Fruit fly (Drosophila melanogaster) whole organism, prepupa: ENCODE data around the gene TwdlW.

Experiments used
- Blimp-1 ChIP-seq: fragments of 200-800 bp; sonication (Bioruptor generic); optimal IDR thresholded peaks from 3 replicates; lab custom pipeline; 2017; ENCODE audit warnings: missing biosample characterization, missing genetic modification characterization, mild to moderate bottlenecking, moderate library complexity, missing genetic modification reagents
- CG10631 ChIP-seq: fragments of 200-800 bp; sonication (Bioruptor generic); optimal IDR thresholded peaks from 2 replicates; lab custom pipeline; 2016; ENCODE audit warnings: missing biosample characterization, missing genetic modification characterization
- CG10669 ChIP-seq: fragments of 200-800 bp; sonication (Bioruptor generic); optimal IDR thresholded peaks from 3 replicates; lab custom pipeline; 2018; ENCODE audit warnings: missing biosample characterization, mild to moderate bottlenecking, missing genetic modification characterization, moderate library complexity
- CG11762 ChIP-seq: fragments of 200-800 bp; sonication (Bioruptor generic); optimal IDR thresholded peaks from 3 replicates; lab custom pipeline; 2016; ENCODE audit warnings: missing biosample characterization, missing genetic modification characterization; ENCODE audit not compliant: insufficient read depth
- CG11902 ChIP-seq: fragments of 200-800 bp; sonication (Bioruptor generic); optimal IDR thresholded peaks from 3 replicates; lab custom pipeline; 2016; ENCODE audit warnings: missing biosample characterization, missing genetic modification characterization
- CG15336 ChIP-seq: fragments of 200-800 bp; sonication (Bioruptor generic); IDR thresholded peaks from 2 replicates; pipeline ENCODE4 v1.3.6; 2022; ENCODE audit warnings: missing biosample characterization, missing genetic modification characterization
- CG1621 ChIP-seq: fragments of 200-800 bp; sonication (Bioruptor generic); optimal IDR thresholded peaks from 3 replicates; lab custom pipeline; 2018; ENCODE audit warnings: missing biosample characterization, mild to moderate bottlenecking, missing genetic modification characterization
- CG16779 ChIP-seq: fragments of 200-800 bp; sonication (Bioruptor generic); optimal IDR thresholded peaks from 3 replicates; lab custom pipeline; 2017; ENCODE audit warnings: missing biosample characterization, mild to moderate bottlenecking, missing genetic modification characterization
- CG3032 ChIP-seq: fragments of 200-800 bp; optimal IDR thresholded peaks from 2 replicates; lab custom pipeline; 2019; ENCODE audit warnings: missing biosample characterization, mild to moderate bottlenecking, missing genetic modification characterization, moderate library complexity
- CG31627 ChIP-seq: fragments of 200-800 bp; sonication (Bioruptor generic); optimal IDR thresholded peaks from 3 replicates; lab custom pipeline; 2016; ENCODE audit warnings: missing biosample characterization, missing genetic modification characterization
- CG32006 ChIP-seq: fragments of 200-800 bp; sonication (Bioruptor generic); optimal IDR thresholded peaks from 3 replicates; lab custom pipeline; 2017; ENCODE audit warnings: missing biosample characterization, mild to moderate bottlenecking, missing genetic modification characterization
- CG34406 ChIP-seq: fragments of 200-800 bp; sonication (Bioruptor generic); optimal IDR thresholded peaks from 3 replicates; lab custom pipeline; 2016; ENCODE audit warnings: missing biosample characterization, missing genetic modification characterization
- CG3919 ChIP-seq: fragments of 200-800 bp; sonication (Bioruptor generic); optimal IDR thresholded peaks from 3 replicates; lab custom pipeline; 2016; ENCODE audit warnings: missing biosample characterization, missing genetic modification characterization
- CG4318 ChIP-seq: fragments of 200-800 bp; sonication (Bioruptor generic); optimal IDR thresholded peaks from 3 replicates; lab custom pipeline; 2017; ENCODE audit warnings: missing biosample characterization, mild to moderate bottlenecking, missing genetic modification characterization
- CG6163 ChIP-seq: fragments of 200-800 bp; sonication (Bioruptor generic); IDR thresholded peaks from 3 replicates; pipeline ENCODE4 v1.3.6; 2022; ENCODE audit warnings: missing biosample characterization, missing genetic modification characterization
- CG6276 ChIP-seq: fragments of 200-800 bp; sonication (Bioruptor generic); optimal IDR thresholded peaks from 2 replicates; lab custom pipeline; 2017; ENCODE audit warnings: missing biosample characterization, mild to moderate bottlenecking, missing genetic modification characterization
- CG6808 ChIP-seq: fragments of 200-800 bp; sonication (Bioruptor generic); optimal IDR thresholded peaks from 3 replicates; lab custom pipeline; 2017; ENCODE audit warnings: missing biosample characterization, missing genetic modification characterization, mild to moderate bottlenecking, moderate library complexity, missing genetic modification reagents
- CG6854 ChIP-seq: fragments of 200-800 bp; sonication (Bioruptor generic); optimal IDR thresholded peaks from 2 replicates; lab custom pipeline; 2017; ENCODE audit warnings: missing biosample characterization, mild to moderate bottlenecking, missing genetic modification characterization
- CG7368 ChIP-seq: fragments of 200-800 bp; sonication (Bioruptor generic); optimal IDR thresholded peaks from 3 replicates; lab custom pipeline; 2016; ENCODE audit warnings: missing biosample characterization, missing genetic modification characterization
- CG8319 ChIP-seq: fragments of 200-800 bp; sonication (Bioruptor generic); optimal IDR thresholded peaks from 3 replicates; lab custom pipeline; 2016; ENCODE audit warnings: missing biosample characterization, missing genetic modification characterization
- CG8632 ChIP-seq: fragments of 200-800 bp; sonication (Bioruptor generic); optimal IDR thresholded peaks from 3 replicates; lab custom pipeline; 2016; ENCODE audit warnings: missing biosample characterization, missing genetic modification characterization
- Eip75B ChIP-seq: fragments of 200-800 bp; sonication (Bioruptor generic); optimal IDR thresholded peaks from 3 replicates; lab custom pipeline; 2016; ENCODE audit warnings: missing biosample characterization, missing genetic modification characterization
- Ets21C ChIP-seq: fragments of 200-800 bp; sonication (Bioruptor generic); optimal IDR thresholded peaks from 3 replicates; lab custom pipeline; 2016; ENCODE audit warnings: missing biosample characterization, missing genetic modification characterization
- Ets96B ChIP-seq: fragments of 200-800 bp; optimal IDR thresholded peaks from 2 replicates; lab custom pipeline; 2019; ENCODE audit warnings: missing biosample characterization, mild to moderate bottlenecking, missing genetic modification characterization, moderate library complexity
- Gug ChIP-seq: fragments of 200-800 bp; sonication (Bioruptor generic); IDR thresholded peaks from 2 replicates; pipeline ENCODE4 v1.3.6; 2022; ENCODE audit warnings: missing biosample characterization, missing genetic modification characterization
- Hr39 ChIP-seq: fragments of 200-800 bp; sonication (Bioruptor generic); optimal IDR thresholded peaks from 2 replicates; lab custom pipeline; 2016; ENCODE audit warnings: missing biosample characterization, missing genetic modification characterization
- Hr4 ChIP-seq: fragments of 200-800 bp; sonication (Bioruptor generic); optimal IDR thresholded peaks from 3 replicates; lab custom pipeline; 2016; ENCODE audit warnings: missing biosample characterization, missing genetic modification characterization
- Lpt ChIP-seq: fragments of 200-800 bp; sonication (Bioruptor generic); optimal IDR thresholded peaks from 3 replicates; lab custom pipeline; 2016; ENCODE audit warnings: missing biosample characterization, missing genetic modification characterization
- Met ChIP-seq: fragments of 200-800 bp; sonication (Bioruptor generic); optimal IDR thresholded peaks from 3 replicates; lab custom pipeline; 2016; ENCODE audit warnings: missing biosample characterization, missing genetic modification characterization
- OdsH ChIP-seq: fragments of 200-800 bp; sonication (Bioruptor generic); optimal IDR thresholded peaks from 3 replicates; lab custom pipeline; 2016; ENCODE audit warnings: missing biosample characterization, missing genetic modification characterization
- Sox15 ChIP-seq: fragments of 200-800 bp; sonication (Bioruptor generic); optimal IDR thresholded peaks from 3 replicates; lab custom pipeline; 2016; ENCODE audit warnings: missing biosample characterization, missing genetic modification characterization
- achi ChIP-seq: fragments of 200-800 bp; sonication (Bioruptor generic); optimal IDR thresholded peaks from 3 replicates; lab custom pipeline; 2016; ENCODE audit warnings: missing biosample characterization, missing genetic modification characterization
- cyc ChIP-seq: fragments of 200-800 bp; sonication (Bioruptor generic); optimal IDR thresholded peaks from 3 replicates; lab custom pipeline; 2016; ENCODE audit warnings: missing biosample characterization, missing genetic modification characterization
- dac ChIP-seq: fragments of 200-800 bp; sonication (Bioruptor generic); optimal IDR thresholded peaks from 2 replicates; lab custom pipeline; 2017; ENCODE audit warnings: missing biosample characterization, mild to moderate bottlenecking, missing genetic modification characterization
- dsx ChIP-seq: fragments of 200-800 bp; optimal IDR thresholded peaks from 3 replicates; lab custom pipeline; 2019; ENCODE audit warnings: missing biosample characterization, mild to moderate bottlenecking, missing genetic modification characterization, moderate library complexity; ENCODE audit not compliant: poor library complexity, severe bottlenecking
- eg ChIP-seq: fragments of 200-800 bp; sonication (Bioruptor generic); IDR thresholded peaks from 3 replicates; pipeline ENCODE4 v1.3.6; 2022; ENCODE audit warnings: missing biosample characterization, missing genetic modification characterization
- esn ChIP-seq: fragments of 200-800 bp; sonication (Bioruptor generic); optimal IDR thresholded peaks from 2 replicates; lab custom pipeline; 2016; ENCODE audit warnings: missing biosample characterization, mild to moderate bottlenecking, missing genetic modification characterization, moderate library complexity
- fd59A ChIP-seq: fragments of 200-800 bp; sonication (Bioruptor generic); optimal IDR thresholded peaks from 2 replicates; lab custom pipeline; 2017; ENCODE audit warnings: missing biosample characterization, mild to moderate bottlenecking, missing genetic modification characterization, missing genetic modification reagents
- lz ChIP-seq: fragments of 200-800 bp; sonication (Bioruptor generic); optimal IDR thresholded peaks from 3 replicates; lab custom pipeline; 2016; ENCODE audit warnings: missing biosample characterization, missing genetic modification characterization
- salr ChIP-seq, 2 experiments: fragments of 200-800 bp; sonication (Bioruptor generic); optimal IDR thresholded peaks; 3 replicates each; lab custom pipeline; 2016 to 2018; ENCODE audit warnings: missing biosample characterization in 2 of 2, missing genetic modification characterization in 2 of 2, mild to moderate bottlenecking in 1 of 2
- svp ChIP-seq: fragments of 200-800 bp; sonication (Bioruptor generic); peaks from one replicate; lab custom pipeline; 2016; ENCODE audit warnings: missing biosample characterization, missing genetic modification characterization
- topi ChIP-seq: fragments of 200-800 bp; sonication (Bioruptor generic); optimal IDR thresholded peaks from 3 replicates; lab custom pipeline; 2016; ENCODE audit warnings: missing biosample characterization, missing genetic modification characterization
- vri ChIP-seq: fragments of 200-800 bp; sonication (Bioruptor generic); optimal IDR thresholded peaks from 3 replicates; lab custom pipeline; 2016; ENCODE audit warnings: missing biosample characterization, mild to moderate bottlenecking, missing genetic modification characterization

TwdlW gene

DNA sequence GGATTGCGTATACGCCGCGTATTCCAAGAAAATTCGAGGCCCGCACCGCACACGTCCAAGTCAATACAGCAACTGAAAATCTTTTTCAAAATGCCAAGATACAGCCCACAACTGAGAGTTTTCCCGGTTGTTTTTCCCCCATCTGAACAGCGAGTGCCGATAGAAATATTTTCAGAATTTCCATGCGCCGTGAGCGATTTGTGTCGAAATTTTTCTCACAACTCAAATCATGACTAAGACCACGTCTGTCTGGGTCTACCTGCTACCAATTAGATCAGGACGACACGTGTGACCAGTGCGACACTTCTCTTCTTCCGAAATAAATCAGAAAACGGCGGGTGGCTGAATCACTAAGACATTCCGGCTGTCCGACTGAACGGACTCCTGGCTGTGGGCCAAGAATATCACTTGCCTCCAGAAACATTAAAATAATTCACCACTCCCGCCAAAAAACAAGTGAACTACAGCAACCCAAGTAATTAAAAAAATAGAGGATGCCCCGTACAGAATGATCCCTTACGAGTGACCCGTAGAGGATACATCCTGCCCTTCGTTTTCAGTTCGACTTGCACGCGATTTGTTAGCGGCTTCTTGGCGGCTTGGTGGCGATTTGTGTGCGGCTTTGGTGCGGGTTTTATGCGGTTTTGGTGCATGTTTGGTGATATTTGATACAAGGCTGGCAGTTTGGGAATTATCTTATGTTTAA lies 16.7 kb downstream of the TwdlW start, which contains the start of gene cher:
cher (minus strand) TSS at position 51 of the 706 bp plus-strand sequence.
- no peak for TF ChIP-seq CG10669 (GFP tag; lab: Kevin White, UChicago)
- TF ChIP-seq CG3919 (GFP tag; lab: Kevin White, UChicago): no peak
- TF ChIP-seq CG16779 (tag; lab: Kevin White, UChicago): no peak
- no peak for TF ChIP-seq CG6854 (GFP tag; lab: Kevin White, UChicago)
- no peak for TF ChIP-seq CG32006 (GFP tag; lab: Kevin White, UChicago)
- TF ChIP-seq CG6276 (GFP tag; lab: Kevin White, UChicago): no peak
- TF ChIP-seq Blimp-1 (GFP tag; lab: Kevin White, UChicago): no peak

DNA sequence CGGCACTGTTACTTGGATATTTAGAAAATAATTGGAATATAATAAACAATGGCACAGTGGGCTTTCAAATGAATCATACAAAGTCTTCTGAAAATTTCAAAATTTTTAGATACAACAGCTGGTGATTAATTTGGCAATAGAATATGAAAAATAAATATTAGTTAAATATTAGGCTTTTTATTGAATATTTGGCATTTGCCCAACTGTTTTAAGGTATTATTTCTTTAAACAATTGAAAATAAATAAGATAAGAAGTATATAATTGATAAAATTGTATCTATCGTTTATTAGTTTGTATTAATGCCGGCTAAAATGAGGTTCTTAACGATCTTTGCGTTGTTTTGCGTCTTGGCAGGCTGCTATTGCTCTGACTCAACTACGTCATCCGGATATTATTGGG lies 18.0 kb downstream of the TwdlW start, which contains the start of gene CG45079:
CG45079 (plus strand) TSS at position 301 of the 400 bp plus-strand sequence.
- TF ChIP-seq cyc (GFP tag; lab: Kevin White, UChicago) (no peak), CG16779 (tag; lab: Kevin White, UChicago) (no peak)

DNA sequence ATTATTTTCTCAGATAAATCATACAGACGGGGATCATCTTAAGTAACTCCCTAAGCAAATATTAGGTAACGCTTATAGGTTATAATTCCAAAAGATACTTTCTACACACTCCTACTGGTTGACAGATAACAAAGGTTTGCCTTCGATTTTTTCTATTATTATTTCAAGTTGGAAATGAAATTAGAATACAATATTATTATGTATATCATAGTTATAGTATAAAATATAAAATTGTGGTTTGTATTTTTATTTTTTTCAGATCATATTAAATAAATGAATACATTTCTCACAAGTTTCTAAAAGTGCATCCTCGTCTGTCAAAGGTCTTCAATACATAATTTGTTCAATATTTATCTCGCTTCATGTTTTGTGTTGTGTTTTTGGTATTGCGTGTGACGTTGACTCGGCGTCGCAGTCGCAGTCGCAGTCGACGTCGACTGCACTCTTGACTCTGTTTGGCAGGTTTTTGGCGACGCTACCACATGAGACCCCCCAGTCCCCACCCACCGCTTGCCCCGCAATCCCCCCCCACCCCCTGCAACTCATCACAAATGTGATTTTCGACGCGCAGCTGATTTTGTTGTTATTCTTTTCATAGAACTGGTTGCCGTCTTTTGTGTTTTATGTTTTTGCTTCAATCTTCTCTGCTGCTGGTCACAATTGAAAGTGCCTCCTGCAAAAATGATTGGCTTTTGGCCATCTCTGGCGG lies 19.3 kb downstream of the TwdlW start:
- TF ChIP-seq dsx: no peak
- TF ChIP-seq CG6276 (GFP tag; lab: Kevin White, UChicago): peak; percentile 25
- peak; percentile 64 for TF ChIP-seq Met (GFP tag; lab: Kevin White, UChicago)
- TF ChIP-seq CG8632: peak; percentile 25
- peak; percentile 46 for TF ChIP-seq vri (GFP tag; lab: Kevin White, UChicago)
- TF ChIP-seq Ets96B (tag; lab: Kevin White, UChicago): no peak
- TF ChIP-seq CG15336 (GFP tag; lab: Robert Waterston, UW): peak; percentile 58
- TF ChIP-seq lz (GFP tag; lab: Kevin White, UChicago): peak; percentile 37
- no peak for TF ChIP-seq CG16779 (tag; lab: Kevin White, UChicago)
- no peak for TF ChIP-seq esn (GFP tag; lab: Kevin White, UChicago)
- TF ChIP-seq CG1621 (tag; lab: Kevin White, UChicago): no peak
- TF ChIP-seq CG8319 (GFP tag; lab: Kevin White, UChicago): no peak
- TF ChIP-seq Gug (GFP tag; lab: Robert Waterston, UW): no peak
- TF ChIP-seq CG4318 (GFP tag; lab: Kevin White, UChicago): peak; percentile 12
- TF ChIP-seq CG6808: no peak
- no peak for TF ChIP-seq CG10669 (GFP tag; lab: Kevin White, UChicago)
- TF ChIP-seq Blimp-1 (GFP tag; lab: Kevin White, UChicago): peak; percentile 27
- no peak for TF ChIP-seq CG11762
- TF ChIP-seq OdsH: peak; percentile 33
- peak; percentile 6 for TF ChIP-seq CG10631 (GFP tag; lab: Kevin White, UChicago)
- TF ChIP-seq cyc (GFP tag; lab: Kevin White, UChicago): peak; percentile 2
- peak; percentile 57 for TF ChIP-seq CG32006 (GFP tag; lab: Kevin White, UChicago)
- TF ChIP-seq topi: no peak
- TF ChIP-seq Lpt (GFP tag; lab: Kevin White, UChicago): no peak
- TF ChIP-seq Ets21C (GFP tag; lab: Kevin White, UChicago): peak; percentile 22
- no peak for TF ChIP-seq Eip75B (GFP tag; lab: Kevin White, UChicago)
- no peak for TF ChIP-seq salr (GFP tag; optimal IDR thresholded peaks at IDR 0.05; lab: Kevin White, UChicago)
- TF ChIP-seq fd59A (GFP tag; lab: Kevin White, UChicago): no peak
- no peak for TF ChIP-seq CG11902 (GFP tag; lab: Kevin White, UChicago)
- TF ChIP-seq achi (GFP tag; lab: Kevin White, UChicago): peak; percentile 5
- no peak for TF ChIP-seq CG6163 (GFP tag; lab: Robert Waterston, UW)
- peak; percentile 64 for TF ChIP-seq CG34406 (GFP tag; lab: Kevin White, UChicago)
- no peak for TF ChIP-seq CG3032 (tag; lab: Kevin White, UChicago)
- no peak for TF ChIP-seq dac (GFP tag; lab: Kevin White, UChicago)
- TF ChIP-seq CG7368 (GFP tag; lab: Kevin White, UChicago): no peak
- TF ChIP-seq Hr39 (GFP tag; lab: Kevin White, UChicago): peak; percentile 35
- no peak for TF ChIP-seq CG3919 (GFP tag; lab: Kevin White, UChicago)
- TF ChIP-seq Hr4: peak; percentile 29
- TF ChIP-seq svp (GFP tag; lab: Kevin White, UChicago): peak; percentile 88
- TF ChIP-seq eg (GFP tag; lab: Robert Waterston, UW): no peak; the same call in 2 of the 3 replicates
- peak; percentile 22 for TF ChIP-seq CG31627 (GFP tag; lab: Kevin White, UChicago)
- TF ChIP-seq Sox15 (GFP tag; lab: Kevin White, UChicago): no peak
